Worm (Caenorhabditis elegans): Measurements from ENCODE around the gene pqn-89.

pqn-89 gene

ce11 chrIV:6491915-6492314, 14.6 kb upstream of the pqn-89 start:
- TF ChIP-seq ztf-23 (GFP tag; IDR thresholded peaks at IDR 0.05), result no peak
- TF ChIP-seq klf-2 (GFP tag; conservative IDR thresholded peaks at IDR 0.05), result no peak
- TF ChIP-seq med-1 (GFP tag; optimal IDR thresholded peaks at IDR 0.05; ENCODE audit: insufficient read depth), result no peak
- no peak for TF ChIP-seq cog-1 (tag; optimal IDR thresholded peaks at IDR 0.05)
- no peak for TF ChIP-seq ref-1 (GFP tag; conservative IDR thresholded peaks at IDR 0.05)
- TF ChIP-seq T22C8.4 (GFP tag; IDR thresholded peaks at IDR 0.05), result no peak
- TF ChIP-seq tab-1 (GFP tag; IDR thresholded peaks at IDR 0.05), result no peak
- TF ChIP-seq ztf-29 (GFP tag; IDR thresholded peaks at IDR 0.05), result no peak
- no peak for TF ChIP-seq flt-1 (GFP tag; IDR thresholded peaks at IDR 0.05)

- TF ChIP-seq ztf-29 (GFP tag; IDR thresholded peaks at IDR 0.05), result no peak
- no peak for TF ChIP-seq med-1 (GFP tag; optimal IDR thresholded peaks at IDR 0.05; ENCODE audit: insufficient read depth)
- no peak for TF ChIP-seq flt-1 (GFP tag; IDR thresholded peaks at IDR 0.05)
- no peak for TF ChIP-seq cog-1 (tag; optimal IDR thresholded peaks at IDR 0.05)
- no peak for TF ChIP-seq ref-1 (GFP tag; conservative IDR thresholded peaks at IDR 0.05)
- no peak for TF ChIP-seq klf-2 (GFP tag; conservative IDR thresholded peaks at IDR 0.05)
- no peak for TF ChIP-seq ztf-23 (GFP tag; IDR thresholded peaks at IDR 0.05)
- TF ChIP-seq T22C8.4 (GFP tag; IDR thresholded peaks at IDR 0.05), result no peak
- no peak for TF ChIP-seq tab-1 (GFP tag; IDR thresholded peaks at IDR 0.05)
These were observed 13.2 kb upstream of the pqn-89 start, which contains the start of gene Y73B6BL.44 for ce11 chrIV:6493299-6493698. Y73B6BL.44 (plus strand) TSS chrIV:6493599.

ce11 chrIV:6496103-6496502, 10.4 kb upstream of the pqn-89 start:
- TF ChIP-seq T22C8.4 (GFP tag; IDR thresholded peaks at IDR 0.05) (no peak), ref-1 (GFP tag; conservative IDR thresholded peaks at IDR 0.05) (no peak), cog-1 (tag; optimal IDR thresholded peaks at IDR 0.05) (no peak), tab-1 (GFP tag; IDR thresholded peaks at IDR 0.05) (no peak), klf-2 (GFP tag; conservative IDR thresholded peaks at IDR 0.05) (no peak), med-1 (GFP tag; optimal IDR thresholded peaks at IDR 0.05; ENCODE audit: insufficient read depth) (no peak)

- TF ChIP-seq ref-1 (GFP tag; conservative IDR thresholded peaks at IDR 0.05), result no peak
- no peak for TF ChIP-seq tab-1 (GFP tag; IDR thresholded peaks at IDR 0.05)
- TF ChIP-seq flt-1 (GFP tag; IDR thresholded peaks at IDR 0.05), result no peak
- no peak for TF ChIP-seq ztf-23 (GFP tag; IDR thresholded peaks at IDR 0.05)
- no peak for TF ChIP-seq ztf-29 (GFP tag; IDR thresholded peaks at IDR 0.05)
- TF ChIP-seq T22C8.4 (GFP tag; IDR thresholded peaks at IDR 0.05), result no peak
- TF ChIP-seq klf-2 (GFP tag; conservative IDR thresholded peaks at IDR 0.05), result no peak
- no peak for TF ChIP-seq cog-1 (tag; optimal IDR thresholded peaks at IDR 0.05)
- no peak for TF ChIP-seq med-1 (GFP tag; optimal IDR thresholded peaks at IDR 0.05; ENCODE audit: insufficient read depth)
These were observed 6.1 kb upstream of the pqn-89 start for ce11 chrIV:6500433-6500832.

ce11 chrIV:6500843-6501242, 5.7 kb upstream of the pqn-89 start:
- TF ChIP-seq klf-2 (GFP tag; conservative IDR thresholded peaks at IDR 0.05) (no peak), cog-1 (tag; optimal IDR thresholded peaks at IDR 0.05) (peak; percentile 9)

- TF ChIP-seq klf-2 (GFP tag; conservative IDR thresholded peaks at IDR 0.05), result no peak
- no peak for TF ChIP-seq ztf-29 (GFP tag; IDR thresholded peaks at IDR 0.05)
- TF ChIP-seq ref-1 (GFP tag; conservative IDR thresholded peaks at IDR 0.05), result no peak
- no peak for TF ChIP-seq ztf-23 (GFP tag; IDR thresholded peaks at IDR 0.05)
- no peak for TF ChIP-seq med-1 (GFP tag; optimal IDR thresholded peaks at IDR 0.05; ENCODE audit: insufficient read depth)
- no peak for TF ChIP-seq flt-1 (GFP tag; IDR thresholded peaks at IDR 0.05)
- TF ChIP-seq T22C8.4 (GFP tag; IDR thresholded peaks at IDR 0.05), result no peak
- no peak for TF ChIP-seq tab-1 (GFP tag; IDR thresholded peaks at IDR 0.05)
These were observed 3.8 kb upstream of the pqn-89 start for ce11 chrIV:6502725-6503124.

- TF ChIP-seq klf-2 (GFP tag; conservative IDR thresholded peaks at IDR 0.05) (no peak), med-1 (GFP tag; optimal IDR thresholded peaks at IDR 0.05; ENCODE audit: insufficient read depth) (no peak), ztf-23 (GFP tag; IDR thresholded peaks at IDR 0.05) (no peak), tab-1 (GFP tag; IDR thresholded peaks at IDR 0.05) (no peak), flt-1 (GFP tag; IDR thresholded peaks at IDR 0.05) (no peak), ztf-29 (GFP tag; IDR thresholded peaks at IDR 0.05) (no peak), T22C8.4 (GFP tag; IDR thresholded peaks at IDR 0.05) (no peak), ref-1 (GFP tag; conservative IDR thresholded peaks at IDR 0.05) (no peak), cog-1 (tag; optimal IDR thresholded peaks at IDR 0.05) (no peak)
These were observed 5.2 kb downstream of the pqn-89 start for ce11 chrIV:6511767-6512166.

- no peak for TF ChIP-seq T22C8.4 (GFP tag; IDR thresholded peaks at IDR 0.05)
- TF ChIP-seq ztf-29 (GFP tag; IDR thresholded peaks at IDR 0.05), result no peak
- TF ChIP-seq tab-1 (GFP tag; IDR thresholded peaks at IDR 0.05), result no peak
- no peak for TF ChIP-seq med-1 (GFP tag; optimal IDR thresholded peaks at IDR 0.05; ENCODE audit: insufficient read depth)
- no peak for TF ChIP-seq ztf-23 (GFP tag; IDR thresholded peaks at IDR 0.05)
- TF ChIP-seq cog-1 (tag; optimal IDR thresholded peaks at IDR 0.05), result no peak
These were observed 8.2 kb downstream of the pqn-89 start for ce11 chrIV:6514700-6515099.

- TF ChIP-seq klf-2 (GFP tag; conservative IDR thresholded peaks at IDR 0.05), result no peak
- TF ChIP-seq T22C8.4 (GFP tag; IDR thresholded peaks at IDR 0.05), result no peak
- TF ChIP-seq tab-1 (GFP tag; IDR thresholded peaks at IDR 0.05), result no peak
- TF ChIP-seq ztf-29 (GFP tag; IDR thresholded peaks at IDR 0.05), result no peak
- TF ChIP-seq ref-1 (GFP tag; conservative IDR thresholded peaks at IDR 0.05), result no peak
- no peak for TF ChIP-seq med-1 (GFP tag; optimal IDR thresholded peaks at IDR 0.05; ENCODE audit: insufficient read depth)
- no peak for TF ChIP-seq flt-1 (GFP tag; IDR thresholded peaks at IDR 0.05)
- TF ChIP-seq ztf-23 (GFP tag; IDR thresholded peaks at IDR 0.05), result no peak
- TF ChIP-seq cog-1 (tag; optimal IDR thresholded peaks at IDR 0.05), result no peak
These were observed 11.3 kb downstream of the pqn-89 start, which contains the start of gene C01G5.7 for ce11 chrIV:6517859-6518258. C01G5.7 (plus strand) TSS chrIV:6518159.

- TF ChIP-seq ztf-29 (GFP tag; IDR thresholded peaks at IDR 0.05), result no peak
- no peak for TF ChIP-seq T22C8.4 (GFP tag; IDR thresholded peaks at IDR 0.05)
- TF ChIP-seq klf-2 (GFP tag; conservative IDR thresholded peaks at IDR 0.05), result no peak
- TF ChIP-seq tab-1 (GFP tag; IDR thresholded peaks at IDR 0.05), result no peak
- no peak for TF ChIP-seq ref-1 (GFP tag; conservative IDR thresholded peaks at IDR 0.05)
- TF ChIP-seq cog-1 (tag; optimal IDR thresholded peaks at IDR 0.05), result no peak
These were observed 13.1 kb downstream of the pqn-89 start, which contains the start of gene C01G5.9 for ce11 chrIV:6519593-6519992. C01G5.9 (plus strand) TSS chrIV:6519893.
